Worm (Caenorhabditis elegans) whole organism, L3 larva: ENCODE data around the gene fbxa-158.
"Not testable (repeated sequence)": the region's sequence is repeated elsewhere in the genome, so short reads cannot be mapped to it uniquely, and the experiment has no call there.

Experiments used
- R02D3.7 ChIP-seq: fragments of 150-350 bp; optimal IDR thresholded peaks from 2 replicates; lab custom pipeline; 2014; ENCODE audit warnings: missing biosample characterization, missing genetic modification characterization
- ama-1 ChIP-seq: fragments of 150-350 bp; optimal IDR thresholded peaks from 2 replicates; lab custom pipeline; 2018
- elt-2 ChIP-seq: sonication (generic microtip); optimal IDR thresholded peaks from 2 replicates; lab custom pipeline; 2016; ENCODE audit warnings: missing genetic modification reagents, mild to moderate bottlenecking, missing genetic modification characterization, missing compliant biosample characterization
- elt-3 ChIP-seq, 3 experiments: fragments of 150-350 bp in 1 of 3; sonication (generic microtip) in 2 of 3; optimal IDR thresholded peaks; 2 replicates in 2 of 3; 4 replicates in 1 of 3; lab custom pipeline; 2014 to 2017; ENCODE audit warnings: missing biosample characterization in 3 of 3, missing genetic modification characterization in 3 of 3
- fos-1 ChIP-seq: fragments of 150-350 bp; optimal IDR thresholded peaks from 2 replicates; lab custom pipeline; 2014; ENCODE audit warnings: missing biosample characterization, missing genetic modification characterization
- lin-39 ChIP-seq: fragments of 150-350 bp; optimal IDR thresholded peaks from 2 replicates; lab custom pipeline; 2018; ENCODE audit warnings: missing biosample characterization, missing genetic modification reagents, missing genetic modification characterization
- nhr-12 ChIP-seq: fragments of 150-350 bp; optimal IDR thresholded peaks from 2 replicates; lab custom pipeline; 2014; ENCODE audit warnings: missing biosample characterization, missing genetic modification characterization
- nhr-23 ChIP-seq: fragments of 150-350 bp; optimal IDR thresholded peaks from 2 replicates; lab custom pipeline; 2014; ENCODE audit warnings: missing biosample characterization, missing genetic modification reagents, missing genetic modification characterization
- nhr-25 ChIP-seq: sonication (generic microtip); optimal IDR thresholded peaks from 2 replicates; lab custom pipeline; 2017; ENCODE audit warnings: missing biosample characterization, missing genetic modification characterization
- nhr-67 ChIP-seq: fragments of 150-350 bp; optimal IDR thresholded peaks from 2 replicates; lab custom pipeline; 2014; ENCODE audit warnings: missing biosample characterization, missing genetic modification characterization
- pqm-1 ChIP-seq: fragments of 150-350 bp; optimal IDR thresholded peaks from 2 replicates; lab custom pipeline; 2017; ENCODE audit warnings: missing biosample characterization, missing genetic modification characterization, inconsistent platforms
- unc-62 ChIP-seq: fragments of 150-350 bp; sonication (generic microtip); optimal IDR thresholded peaks from 4 replicates; lab custom pipeline; 2014; ENCODE audit warnings: missing biosample characterization, missing genetic modification reagents, missing genetic modification characterization

DNA sequence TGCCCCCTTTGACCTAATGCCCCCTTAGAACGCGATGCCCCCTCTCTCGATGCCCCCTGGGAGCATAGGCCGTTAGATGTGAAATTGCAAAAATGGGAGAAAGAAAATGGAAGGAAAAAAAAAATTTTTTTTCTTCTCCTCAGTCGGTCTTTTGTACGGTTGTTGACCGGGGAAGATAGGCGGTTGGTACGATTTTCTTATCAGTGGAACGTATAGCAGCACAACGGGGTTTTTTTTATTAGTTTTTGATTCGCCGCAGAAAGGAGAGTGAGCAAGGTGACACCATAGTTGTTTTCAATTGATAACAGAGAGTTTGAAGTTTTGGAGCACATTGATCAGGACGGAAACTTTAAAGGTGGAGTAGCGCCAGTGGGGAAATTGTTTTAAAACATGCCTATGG, 38.6 kb upstream of the fbxa-158 start:
- TF ChIP-seq nhr-25 (tag; lab: Kevin White, UChicago); nhr-23; elt-3 (tag; optimal IDR thresholded peaks at IDR 0.05; lab: Kevin White, UChicago); fos-1; nhr-67 (tag; lab: Kevin White, UChicago); nhr-12 (tag; lab: Kevin White, UChicago); R02D3.7 (tag; lab: Kevin White, UChicago); ama-1; unc-62 (GFP tag; lab: Kevin White, UChicago); lin-39 (tag; lab: Kevin White, UChicago): not testable (repeated sequence)
- TF ChIP-seq elt-2 (tag; lab: Kevin White, UChicago) (peak; percentile 84), pqm-1 (tag; lab: Kevin White, UChicago) (peak; percentile 31)
